Worm (Caenorhabditis elegans) whole organism, L4 larva: Measurements from ENCODE around the gene pcp-2.

Experiments
- F49E8.2 ChIP-seq: sonication (generic microtip); optimal IDR thresholded peaks from 2 replicates; lab custom pipeline; 2016; ENCODE audit warnings: missing compliant biosample characterization, mild to moderate bottlenecking, missing genetic modification characterization, borderline replicate concordance
- T26A8.4 ChIP-seq: fragments of 200-800 bp; sonication (Bioruptor generic); IDR thresholded peaks from 2 replicates; pipeline ENCODE4 v1.3.6; 2022; ENCODE audit warnings: missing genetic modification characterization, missing compliant biosample characterization
- Y105C5A.15 ChIP-seq: fragments of 200-800 bp; sonication (Bioruptor generic); IDR thresholded peaks from 2 replicates; pipeline ENCODE4 v1.3.6; 2022; ENCODE audit warnings: missing genetic modification characterization, missing compliant biosample characterization
- Y5F2A.4 ChIP-seq: fragments of 200-800 bp; sonication (Bioruptor generic); optimal IDR thresholded peaks from 2 replicates; lab custom pipeline; 2018; ENCODE audit warnings: mild to moderate bottlenecking, missing genetic modification characterization, missing compliant biosample characterization
- aha-1 ChIP-seq: fragments of 150-350 bp; peaks from one replicate; lab custom pipeline; 2014; ENCODE audit warnings: missing biosample characterization, missing genetic modification characterization
- ama-1 ChIP-seq: fragments of 150-350 bp; optimal IDR thresholded peaks from 2 replicates; lab custom pipeline; 2014; ENCODE audit warnings: inconsistent platforms, mixed read lengths
- attf-4 ChIP-seq: sonication (generic microtip); optimal IDR thresholded peaks from 3 replicates; lab custom pipeline; 2017; ENCODE audit warnings: missing biosample characterization, missing genetic modification characterization
- ceh-28 ChIP-seq: fragments of 150-350 bp; optimal IDR thresholded peaks from 2 replicates; lab custom pipeline; 2014; ENCODE audit warnings: missing biosample characterization, missing genetic modification reagents, missing genetic modification characterization
- ceh-82 ChIP-seq: sonication (generic microtip); optimal IDR thresholded peaks from 2 replicates; lab custom pipeline; 2017; ENCODE audit warnings: missing biosample characterization, missing genetic modification characterization
- ctbp-1 ChIP-seq: fragments of 200-800 bp; sonication (Bioruptor generic); IDR thresholded peaks from 2 replicates; pipeline ENCODE4 v1.3.6; 2022; ENCODE audit warnings: missing genetic modification reagents, missing genetic modification characterization, missing compliant biosample characterization
- daf-16 ChIP-seq, 3 experiments: sonication (generic microtip); optimal IDR thresholded peaks; 2 replicates each; lab custom pipeline; 2016 to 2017; ENCODE audit warnings: missing genetic modification characterization in 3 of 3, missing genetic modification reagents in 3 of 3, mild to moderate bottlenecking in 2 of 3, missing compliant biosample characterization in 2 of 3, missing biosample characterization in 1 of 3, moderate library complexity in 1 of 3
- daf-19 ChIP-seq: fragments of 200-800 bp; sonication (Bioruptor generic); conservative IDR thresholded peaks from 2 replicates; pipeline ENCODE4 v1.3.6; 2022; ENCODE audit warnings: missing genetic modification characterization, missing compliant biosample characterization
- daf-8 ChIP-seq: fragments of 200-800 bp; sonication (Bioruptor generic); IDR thresholded peaks from 2 replicates; pipeline ENCODE4 v1.3.6; 2022; ENCODE audit warnings: missing genetic modification characterization, missing compliant biosample characterization
- dmd-6 ChIP-seq: fragments of 200-800 bp; sonication (Bioruptor generic); IDR thresholded peaks from 2 replicates; pipeline ENCODE4 v1.3.6; 2022; ENCODE audit warnings: missing genetic modification reagents, missing genetic modification characterization, missing compliant biosample characterization
- dve-1 ChIP-seq: sonication (generic microtip); optimal IDR thresholded peaks from 2 replicates; lab custom pipeline; 2017; ENCODE audit warnings: antibody characterized with exemption, mild to moderate bottlenecking, missing genetic modification characterization, missing compliant biosample characterization; ENCODE audit not compliant: insufficient read depth
- egl-43 ChIP-seq: fragments of 200-800 bp; sonication (Bioruptor generic); IDR thresholded peaks from 2 replicates; pipeline ENCODE4 v1.3.6; 2022; ENCODE audit warnings: missing genetic modification reagents, missing genetic modification characterization, missing compliant biosample characterization
- fkh-10 ChIP-seq: fragments of 150-350 bp; optimal IDR thresholded peaks from 2 replicates; lab custom pipeline; 2014; ENCODE audit warnings: missing biosample characterization, missing genetic modification reagents, missing genetic modification characterization
- fos-1 ChIP-seq: fragments of 150-350 bp; optimal IDR thresholded peaks from 2 replicates; lab custom pipeline; 2014; ENCODE audit warnings: missing biosample characterization, missing genetic modification characterization
- lin-38 ChIP-seq: fragments of 200-800 bp; sonication (Bioruptor generic); IDR thresholded peaks from 2 replicates; pipeline ENCODE4 v1.3.6; 2022; ENCODE audit warnings: missing genetic modification reagents, missing genetic modification characterization, missing compliant biosample characterization
- mdl-1 ChIP-seq, 2 experiments: fragments of 150-350 bp in 1 of 2; sonication (generic microtip) in 1 of 2; optimal IDR thresholded peaks; 2 replicates each; lab custom pipeline; 2014 to 2017; ENCODE audit warnings: missing biosample characterization in 2 of 2, missing genetic modification characterization in 2 of 2
- mep-1 ChIP-seq: fragments of 150-350 bp; sonication (generic microtip); optimal IDR thresholded peaks from 3 replicates; lab custom pipeline; 2014; ENCODE audit warnings: missing biosample characterization, missing genetic modification characterization
- mxl-3 ChIP-seq: fragments of 200-800 bp; sonication (Bioruptor generic); optimal IDR thresholded peaks from 2 replicates; lab custom pipeline; 2018; ENCODE audit warnings: mild to moderate bottlenecking, missing genetic modification characterization, missing compliant biosample characterization
- nhr-10 ChIP-seq: fragments of 150-350 bp; optimal IDR thresholded peaks from 2 replicates; lab custom pipeline; 2014; ENCODE audit warnings: missing biosample characterization, missing genetic modification characterization
- nhr-111 ChIP-seq: fragments of 200-800 bp; sonication (Bioruptor generic); optimal IDR thresholded peaks from 2 replicates; lab custom pipeline; 2018; ENCODE audit warnings: mild to moderate bottlenecking, missing genetic modification characterization, missing compliant biosample characterization
- nhr-237 ChIP-seq: sonication (generic microtip); optimal IDR thresholded peaks from 2 replicates; lab custom pipeline; 2017; ENCODE audit warnings: missing biosample characterization, missing genetic modification characterization
- nhr-41 ChIP-seq: fragments of 200-800 bp; sonication (Bioruptor generic); IDR thresholded peaks from 2 replicates; pipeline ENCODE4 v1.3.6; 2022; ENCODE audit warnings: missing genetic modification reagents, missing genetic modification characterization, missing compliant biosample characterization
- nhr-6 ChIP-seq: fragments of 150-350 bp; optimal IDR thresholded peaks from 2 replicates; lab custom pipeline; 2014; ENCODE audit warnings: missing biosample characterization, missing genetic modification characterization
- pha-4 ChIP-seq, 2 experiments: fragments of 150-350 bp in 1 of 2; fragments of 200-800 bp in 1 of 2; sonication (Bioruptor generic) in 1 of 2; IDR thresholded peaks in 1 of 2; optimal IDR thresholded peaks in 1 of 2; 2 replicates each; pipeline versions ENCODE4 v1.3.6 to Lab custom; 2014 to 2022; ENCODE audit warnings: missing genetic modification characterization in 2 of 2, missing genetic modification reagents in 2 of 2, missing biosample characterization in 1 of 2, missing compliant biosample characterization in 1 of 2
- rbr-2 ChIP-seq: sonication (generic microtip); optimal IDR thresholded peaks from 2 replicates; lab custom pipeline; 2016; ENCODE audit warnings: missing genotype, missing genetic modification characterization, missing compliant biosample characterization
- set-16 ChIP-seq: fragments of 200-800 bp; sonication (Bioruptor generic); IDR thresholded peaks from 2 replicates; pipeline ENCODE4 v1.3.6; 2022; ENCODE audit warnings: missing genetic modification reagents, missing genetic modification characterization, missing compliant biosample characterization
- unc-39 ChIP-seq: sonication (generic microtip); optimal IDR thresholded peaks from 2 replicates; lab custom pipeline; 2017; ENCODE audit warnings: missing biosample characterization, missing genetic modification characterization
- unc-62 ChIP-seq, 3 experiments: fragments of 150-350 bp in 1 of 3; sonication (generic microtip); optimal IDR thresholded peaks in 2 of 3; peaks in 1 of 3; 1 replicate in 1 of 3; 2 replicates in 2 of 3; lab custom pipeline; 2014 to 2017; ENCODE audit warnings: missing biosample characterization in 3 of 3, missing genetic modification characterization in 3 of 3, missing genetic modification reagents in 3 of 3, missing genotype in 1 of 3
- vab-7 ChIP-seq: fragments of 200-800 bp; sonication (Bioruptor generic); IDR thresholded peaks from 2 replicates; pipeline ENCODE4 v1.3.6; 2022; ENCODE audit warnings: missing genetic modification reagents, missing genetic modification characterization, missing compliant biosample characterization
- zfp-2 ChIP-seq: sonication (generic microtip); optimal IDR thresholded peaks from 2 replicates; lab custom pipeline; 2016; ENCODE audit warnings: mild to moderate bottlenecking, missing genetic modification characterization, missing compliant biosample characterization
- zfp-3 ChIP-seq: fragments of 200-800 bp; sonication (Bioruptor generic); conservative IDR thresholded peaks from 2 replicates; pipeline ENCODE4 v1.3.6; 2022; ENCODE audit warnings: missing genetic modification reagents, missing genetic modification characterization, missing compliant biosample characterization
- zip-11 ChIP-seq: fragments of 200-800 bp; sonication (Bioruptor generic); IDR thresholded peaks from 2 replicates; pipeline ENCODE4 v1.3.6; 2022; ENCODE audit warnings: missing genetic modification characterization, missing compliant biosample characterization
- ztf-7 ChIP-seq: fragments of 150-350 bp; optimal IDR thresholded peaks from 2 replicates; lab custom pipeline; 2014; ENCODE audit warnings: missing biosample characterization, missing genetic modification characterization

Gene pcp-2

DNA sequence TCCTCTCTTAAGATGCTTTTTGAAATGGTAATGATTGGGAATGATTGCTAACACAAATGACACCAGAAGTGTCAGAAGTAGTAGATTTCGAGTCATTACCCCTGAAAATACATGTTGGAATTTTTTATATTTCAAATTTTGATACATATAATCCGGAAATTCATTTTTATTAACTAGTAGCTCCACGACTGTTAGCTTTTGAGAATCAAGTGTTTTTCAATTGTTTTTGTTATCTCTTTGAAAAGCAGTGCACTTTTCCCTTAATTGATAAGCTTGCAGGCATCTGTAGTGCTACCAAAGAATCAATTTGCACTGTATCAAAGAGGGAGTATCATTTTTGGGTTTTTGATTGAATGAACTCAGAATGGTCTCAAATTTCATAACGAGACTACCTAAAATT lies at the start of gene pcp-2:
Gene pcp-2, minus strand, starts transcription at position 101 of the 400 bp plus-strand sequence.
- TF ChIP-seq nhr-237 (no peak), egl-43 (GFP tag; lab: Robert Waterston, UW) (no peak), Y5F2A.4 (GFP tag; lab: Kevin White, UChicago) (no peak), mdl-1 (tag; optimal IDR thresholded peaks at IDR 0.05; lab: Kevin White, UChicago) (no peak), ctbp-1 (GFP tag; lab: Robert Waterston, UW) (no peak), zfp-2 (tag; lab: Kevin White, UChicago) (no peak), unc-39 (no peak), ceh-28 (tag; lab: Kevin White, UChicago) (no peak), vab-7 (GFP tag; lab: Robert Waterston, UW) (no peak), attf-4 (tag; lab: Kevin White, UChicago) (no peak), dve-1 (no peak), nhr-10 (tag; lab: Kevin White, UChicago) (no peak), rbr-2 (tag; lab: Kevin White, UChicago) (no peak), aha-1 (no peak), mep-1 (no peak), fkh-10 (GFP tag; lab: Kevin White, UChicago) (no peak)

DNA sequence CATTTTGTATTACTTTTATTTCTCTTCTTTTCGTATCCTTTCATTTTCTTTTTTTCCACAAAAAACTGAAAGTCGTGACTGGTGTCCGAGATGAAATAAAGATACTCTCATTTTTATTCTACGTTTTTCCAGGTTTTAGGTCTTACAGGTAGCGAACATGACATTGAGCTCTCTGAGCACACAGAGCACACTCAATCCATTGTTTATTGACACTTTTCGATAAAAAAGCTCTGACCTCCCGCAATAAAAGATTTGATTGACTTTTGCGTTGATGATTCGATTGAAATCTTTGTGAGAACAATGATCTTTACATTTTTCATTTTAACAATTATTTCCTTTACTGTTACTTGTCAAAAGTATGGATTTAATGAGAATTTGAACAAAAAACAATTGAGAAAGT lies 47.2 kb upstream of the pcp-2 start, which contains the start of gene C46C2.6:
Gene C46C2.6, plus strand, starts transcription at position 301 of the 400 bp plus-strand sequence.
- peak in 1 of 2 experiments; percentile 4 for TF ChIP-seq unc-62 (GFP tag; optimal IDR thresholded peaks at IDR 0.05 in 1 of 2; lab: Kevin White, UChicago)
- TF ChIP-seq unc-62 (tag; optimal IDR thresholded peaks at IDR 0.05; lab: Kevin White, UChicago): no peak
- TF ChIP-seq pha-4 (GFP tag; IDR thresholded peaks at IDR 0.05; lab: Robert Waterston, UW): no peak
- TF ChIP-seq pha-4 (tag; optimal IDR thresholded peaks at IDR 0.05; lab: Kevin White, UChicago): no peak
- TF ChIP-seq mxl-3: no peak
- TF ChIP-seq daf-19 (GFP tag; lab: Robert Waterston, UW): no peak
- TF ChIP-seq Y5F2A.4 (GFP tag; lab: Kevin White, UChicago): no peak
- TF ChIP-seq ztf-7 (tag; lab: Kevin White, UChicago): no peak
- peak; percentile 14 for TF ChIP-seq ama-1 (lab: Kevin White, UChicago)
- no peak for TF ChIP-seq Y105C5A.15

DNA sequence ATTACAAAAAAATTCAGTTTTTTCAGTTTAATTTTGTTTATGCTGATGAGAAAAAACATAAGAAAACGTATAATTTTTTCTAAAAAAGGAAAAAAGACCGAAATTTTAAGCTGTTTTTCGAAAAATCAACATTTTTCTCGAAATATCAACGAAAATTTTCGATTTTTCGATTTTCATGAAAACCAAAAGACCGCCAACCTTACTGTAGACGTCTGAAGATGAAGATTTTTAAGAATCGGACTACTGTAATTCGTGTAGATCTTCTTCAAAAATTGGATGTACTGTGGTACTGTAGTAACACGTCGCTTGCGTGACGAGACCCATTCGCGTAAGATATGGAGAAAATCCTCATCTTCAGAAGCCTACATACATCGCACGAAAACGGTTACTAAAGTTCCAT lies 45.9 kb upstream of the pcp-2 start:
- TF ChIP-seq pha-4 (GFP tag; IDR thresholded peaks at IDR 0.05; lab: Robert Waterston, UW) (no peak), pha-4 (tag; optimal IDR thresholded peaks at IDR 0.05; lab: Kevin White, UChicago) (no peak), aha-1 (peak; percentile 91)

DNA sequence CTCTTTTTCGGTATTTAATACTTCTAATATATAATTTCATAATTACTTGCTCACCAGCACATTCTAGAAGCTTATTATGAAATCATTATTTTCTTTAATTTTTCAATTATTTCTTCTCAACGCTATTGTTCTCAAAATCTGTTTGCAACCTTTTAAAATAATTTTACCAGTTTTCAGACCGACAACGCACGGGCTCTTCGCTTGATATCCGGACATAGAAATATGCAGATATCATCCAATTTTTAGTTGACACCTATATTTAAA lies 34.9 kb upstream of the pcp-2 start, which contains the start of gene wnk-1:
Gene wnk-1, plus strand, starts transcription at position 165 of the 264 bp plus-strand sequence.
- TF ChIP-seq aha-1 (no peak), nhr-6 (tag; lab: Kevin White, UChicago) (no peak), zip-11 (no peak), T26A8.4 (GFP tag; lab: Robert Waterston, UW) (no peak), ctbp-1 (GFP tag; lab: Robert Waterston, UW) (no peak), nhr-111 (no peak), nhr-41 (GFP tag; lab: Robert Waterston, UW) (no peak), daf-16 (GFP tag; optimal IDR thresholded peaks at IDR 0.05; lab: Kevin White, UChicago) (no peak), daf-16 (tag; optimal IDR thresholded peaks at IDR 0.05; lab: Kevin White, UChicago) (no peak), dmd-6 (no peak), ceh-82 (tag; lab: Kevin White, UChicago) (no peak), egl-43 (GFP tag; lab: Robert Waterston, UW) (no peak), zfp-3 (GFP tag; lab: Robert Waterston, UW) (no peak), zfp-2 (tag; lab: Kevin White, UChicago) (no peak), lin-38 (GFP tag; lab: Robert Waterston, UW) (no peak), set-16 (GFP tag; lab: Robert Waterston, UW) (no peak), F49E8.2 (tag; lab: Kevin White, UChicago) (no peak), fos-1 (no peak), daf-8 (no peak)
- TF ChIP-seq, all 104 proteins: peak for 0
